Worm (Caenorhabditis elegans) whole organism, L3 larva: ENCODE measurements around the gene C27F2.6.

ENCODE experiments used
- R02D3.7 ChIP-seq: fragments of 150-350 bp; optimal IDR thresholded peaks from 2 replicates; lab custom pipeline; 2014; ENCODE audit warnings: missing biosample characterization, missing genetic modification characterization
- ZK546.5 ChIP-seq: sonication (generic microtip); optimal IDR thresholded peaks from 2 replicates; lab custom pipeline; 2017; ENCODE audit warnings: missing biosample characterization, missing genetic modification characterization
- aly-2 ChIP-seq: fragments of 150-350 bp; optimal IDR thresholded peaks from 2 replicates; lab custom pipeline; 2014; ENCODE audit warnings: missing biosample characterization, missing genetic modification characterization
- ama-1 ChIP-seq: fragments of 150-350 bp; optimal IDR thresholded peaks from 2 replicates; lab custom pipeline; 2018
- ceh-16 ChIP-seq: sonication (generic microtip); optimal IDR thresholded peaks from 2 replicates; lab custom pipeline; 2017; ENCODE audit warnings: missing biosample characterization, missing genetic modification characterization
- ceh-28 ChIP-seq: fragments of 150-350 bp; optimal IDR thresholded peaks from 2 replicates; lab custom pipeline; 2014; ENCODE audit warnings: missing biosample characterization, missing genetic modification reagents, missing genetic modification characterization
- ceh-82 ChIP-seq: fragments of 150-350 bp; optimal IDR thresholded peaks from 2 replicates; lab custom pipeline; 2014; ENCODE audit warnings: missing biosample characterization, missing genetic modification characterization
- ceh-9 ChIP-seq: sonication (generic microtip); optimal IDR thresholded peaks from 2 replicates; lab custom pipeline; 2018; ENCODE audit warnings: missing biosample characterization, missing genetic modification characterization
- daf-12 ChIP-seq: fragments of 150-350 bp; optimal IDR thresholded peaks from 2 replicates; lab custom pipeline; 2014; ENCODE audit warnings: missing biosample characterization, missing genetic modification reagents, missing genetic modification characterization
- egl-5 ChIP-seq: fragments of 150-350 bp; optimal IDR thresholded peaks from 2 replicates; lab custom pipeline; 2017; ENCODE audit warnings: missing biosample characterization, missing genetic modification reagents, missing genetic modification characterization, inconsistent platforms
- elt-1 ChIP-seq: fragments of 150-350 bp; optimal IDR thresholded peaks from 2 replicates; lab custom pipeline; 2014; ENCODE audit warnings: missing biosample characterization, missing genetic modification characterization
- elt-2 ChIP-seq: sonication (generic microtip); optimal IDR thresholded peaks from 2 replicates; lab custom pipeline; 2016; ENCODE audit warnings: missing genetic modification reagents, mild to moderate bottlenecking, missing genetic modification characterization, missing compliant biosample characterization
- elt-3 ChIP-seq, 3 experiments: fragments of 150-350 bp in 1 of 3; sonication (generic microtip) in 2 of 3; optimal IDR thresholded peaks; 2 replicates in 2 of 3; 4 replicates in 1 of 3; lab custom pipeline; 2014 to 2017; ENCODE audit warnings: missing biosample characterization in 3 of 3, missing genetic modification characterization in 3 of 3
- eor-1 ChIP-seq, 2 experiments: fragments of 150-350 bp; optimal IDR thresholded peaks; 2 replicates each; lab custom pipeline; 2014 to 2018; ENCODE audit warnings: missing biosample characterization in 2 of 2, missing genetic modification characterization in 2 of 2
- fkh-10 ChIP-seq: sonication (generic microtip); optimal IDR thresholded peaks from 2 replicates; lab custom pipeline; 2017; ENCODE audit warnings: missing biosample characterization, missing genetic modification reagents, missing genetic modification characterization
- fkh-2 ChIP-seq: fragments of 150-350 bp; optimal IDR thresholded peaks from 2 replicates; lab custom pipeline; 2014; ENCODE audit warnings: missing biosample characterization, missing genetic modification reagents, missing genetic modification characterization
- fos-1 ChIP-seq: fragments of 150-350 bp; optimal IDR thresholded peaks from 2 replicates; lab custom pipeline; 2014; ENCODE audit warnings: missing biosample characterization, missing genetic modification characterization
- jun-1 ChIP-seq: fragments of 150-350 bp; optimal IDR thresholded peaks from 2 replicates; lab custom pipeline; 2014; ENCODE audit warnings: missing biosample characterization, missing genetic modification reagents, missing genetic modification characterization
- lin-15B ChIP-seq: fragments of 150-350 bp; optimal IDR thresholded peaks from 2 replicates; lab custom pipeline; 2014; ENCODE audit warnings: missing biosample characterization, missing genetic modification characterization
- lin-39 ChIP-seq: fragments of 150-350 bp; optimal IDR thresholded peaks from 2 replicates; lab custom pipeline; 2018; ENCODE audit warnings: missing biosample characterization, missing genetic modification reagents, missing genetic modification characterization
- lsy-12 ChIP-seq: sonication (generic microtip); optimal IDR thresholded peaks from 2 replicates; lab custom pipeline; 2016; ENCODE audit warnings: mild to moderate bottlenecking, missing genetic modification characterization, missing compliant biosample characterization
- mdl-1 ChIP-seq: fragments of 150-350 bp; optimal IDR thresholded peaks from 2 replicates; lab custom pipeline; 2014; ENCODE audit warnings: missing biosample characterization, missing genetic modification characterization
- mml-1 ChIP-seq: fragments of 150-350 bp; sonication (generic microtip); optimal IDR thresholded peaks from 3 replicates; lab custom pipeline; 2014; ENCODE audit warnings: missing biosample characterization, missing genetic modification characterization
- nfya-1 ChIP-seq: sonication (generic microtip); optimal IDR thresholded peaks from 2 replicates; lab custom pipeline; 2017; ENCODE audit warnings: missing genetic modification characterization, mild to moderate bottlenecking, missing compliant biosample characterization, antibody characterized with exemption, moderate library complexity; ENCODE audit not compliant: insufficient read depth
- nhr-11 ChIP-seq: fragments of 150-350 bp; optimal IDR thresholded peaks from 2 replicates; lab custom pipeline; 2014; ENCODE audit warnings: missing biosample characterization, missing genetic modification characterization
- nhr-12 ChIP-seq: fragments of 150-350 bp; optimal IDR thresholded peaks from 2 replicates; lab custom pipeline; 2014; ENCODE audit warnings: missing biosample characterization, missing genetic modification characterization
- nhr-23 ChIP-seq: fragments of 150-350 bp; optimal IDR thresholded peaks from 2 replicates; lab custom pipeline; 2014; ENCODE audit warnings: missing biosample characterization, missing genetic modification reagents, missing genetic modification characterization
- nhr-237 ChIP-seq: fragments of 150-350 bp; optimal IDR thresholded peaks from 2 replicates; lab custom pipeline; 2014; ENCODE audit warnings: missing biosample characterization, missing genetic modification characterization
- nhr-25 ChIP-seq: sonication (generic microtip); optimal IDR thresholded peaks from 2 replicates; lab custom pipeline; 2017; ENCODE audit warnings: missing biosample characterization, missing genetic modification characterization
- nhr-28 ChIP-seq: fragments of 150-350 bp; optimal IDR thresholded peaks from 2 replicates; lab custom pipeline; 2014; ENCODE audit warnings: missing biosample characterization, missing genetic modification characterization
- nhr-43 ChIP-seq: sonication (generic microtip); optimal IDR thresholded peaks from 2 replicates; lab custom pipeline; 2016; ENCODE audit warnings: mild to moderate bottlenecking, missing genetic modification characterization, missing compliant biosample characterization; ENCODE audit not compliant: poor library complexity, severe bottlenecking
- nhr-76 ChIP-seq: fragments of 150-350 bp; sonication (generic microtip); optimal IDR thresholded peaks from 5 replicates; lab custom pipeline; 2014; ENCODE audit warnings: missing biosample characterization, missing genetic modification characterization
- nhr-77 ChIP-seq: fragments of 150-350 bp; optimal IDR thresholded peaks from 2 replicates; lab custom pipeline; 2014; ENCODE audit warnings: missing biosample characterization, missing genetic modification characterization
- pha-4 ChIP-seq: fragments of 150-350 bp; optimal IDR thresholded peaks from 2 replicates; lab custom pipeline; 2014; ENCODE audit warnings: missing biosample characterization, missing genetic modification reagents, missing genetic modification characterization
- sea-2 ChIP-seq: fragments of 150-350 bp; sonication (generic microtip); optimal IDR thresholded peaks from 4 replicates; lab custom pipeline; 2014; ENCODE audit warnings: missing biosample characterization, missing genetic modification reagents, missing genetic modification characterization
- skn-1 ChIP-seq: fragments of 150-350 bp; optimal IDR thresholded peaks from 2 replicates; lab custom pipeline; 2014; ENCODE audit warnings: missing biosample characterization, missing genetic modification characterization
- snpc-4 ChIP-seq: fragments of 150-350 bp; optimal IDR thresholded peaks from 2 replicates; lab custom pipeline; 2014; ENCODE audit warnings: missing biosample characterization, missing genetic modification characterization
- unc-39 ChIP-seq: sonication (generic microtip); optimal IDR thresholded peaks from 4 replicates; lab custom pipeline; 2017; ENCODE audit warnings: missing biosample characterization, missing genetic modification characterization
- unc-62 ChIP-seq: fragments of 150-350 bp; sonication (generic microtip); optimal IDR thresholded peaks from 4 replicates; lab custom pipeline; 2014; ENCODE audit warnings: missing biosample characterization, missing genetic modification reagents, missing genetic modification characterization
- zag-1 ChIP-seq: fragments of 150-350 bp; optimal IDR thresholded peaks from 2 replicates; lab custom pipeline; 2014; ENCODE audit warnings: missing biosample characterization, missing genetic modification characterization
- ztf-11 ChIP-seq: fragments of 150-350 bp; optimal IDR thresholded peaks from 2 replicates; lab custom pipeline; 2014; ENCODE audit warnings: missing biosample characterization, missing genetic modification characterization
- ztf-4 ChIP-seq: fragments of 150-350 bp; optimal IDR thresholded peaks from 2 replicates; lab custom pipeline; 2014; ENCODE audit warnings: missing biosample characterization, missing genetic modification characterization

C27F2.6 gene

DNA sequence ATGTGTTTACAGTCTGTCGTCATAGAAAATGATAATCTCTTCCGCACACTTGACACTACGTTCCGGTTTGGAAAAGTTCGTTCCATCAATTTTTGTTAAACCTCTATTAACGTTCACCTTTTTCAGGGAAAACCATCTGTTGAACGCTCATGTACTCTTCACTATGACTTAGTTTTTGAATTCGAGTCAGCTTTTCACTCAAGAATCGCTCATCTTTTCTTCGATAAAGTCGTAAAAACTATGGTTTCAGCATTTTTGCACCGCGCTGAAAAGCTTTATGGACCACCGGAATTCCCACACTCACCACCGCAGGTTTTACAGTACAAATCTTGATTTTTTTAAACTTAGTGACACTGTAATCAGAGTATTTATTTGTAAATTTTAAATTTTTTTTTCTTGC lies 43.4 kb upstream of the C27F2.6 start:
- no peak for TF ChIP-seq unc-39 (tag; lab: Kevin White, UChicago)
- TF ChIP-seq aly-2 (tag; lab: Kevin White, UChicago) = no peak
- peak; percentile 16 for TF ChIP-seq ama-1 (lab: Kevin White, UChicago)
- no peak for TF ChIP-seq nhr-76
- no peak for TF ChIP-seq elt-3 (tag; optimal IDR thresholded peaks at IDR 0.05; lab: Kevin White, UChicago)

DNA sequence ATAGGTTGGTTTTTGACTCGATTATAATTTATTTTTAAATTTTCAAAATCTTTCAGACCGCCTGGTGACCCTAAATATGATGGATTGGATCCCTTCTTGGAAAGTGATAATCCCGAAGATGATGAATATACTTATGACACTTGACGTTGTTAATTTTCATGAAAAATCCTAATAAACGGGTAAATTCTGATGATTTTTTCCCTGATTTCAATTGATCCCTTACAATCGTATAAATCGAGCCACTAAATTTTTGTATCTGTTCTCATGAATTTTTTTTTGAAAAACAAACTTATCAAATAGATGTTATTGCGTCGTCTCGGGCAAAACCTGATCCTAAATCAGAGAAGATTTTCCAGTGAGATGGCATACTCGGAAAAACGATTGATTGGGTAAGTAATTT lies 42.7 kb upstream of the C27F2.6 start, which contains the start of gene R144.13:
Gene R144.13 (plus strand): TSS at position 301 of the 400 bp plus-strand sequence.
- TF ChIP-seq pha-4 = no peak
- no peak for TF ChIP-seq ztf-11 (tag; lab: Kevin White, UChicago)
- TF ChIP-seq ama-1 (lab: Kevin White, UChicago) = no peak
- TF ChIP-seq snpc-4 = no peak
- no peak for TF ChIP-seq nhr-76
- no peak for TF ChIP-seq mdl-1 (tag; lab: Kevin White, UChicago)
- TF ChIP-seq elt-3 (tag; optimal IDR thresholded peaks at IDR 0.05; lab: Kevin White, UChicago) = no peak
- TF ChIP-seq R02D3.7 (tag; lab: Kevin White, UChicago) = no peak
- TF ChIP-seq ceh-16 (tag; lab: Kevin White, UChicago) = no peak
- TF ChIP-seq egl-5 (tag; lab: Kevin White, UChicago) = no peak
- no peak for TF ChIP-seq daf-12 (tag; lab: Kevin White, UChicago)
- TF ChIP-seq lin-39 (tag; lab: Kevin White, UChicago) = no peak
- no peak for TF ChIP-seq fkh-2 (tag; lab: Kevin White, UChicago)
- TF ChIP-seq nhr-77 = no peak
- TF ChIP-seq ceh-82 (tag; lab: Kevin White, UChicago) = no peak
- TF ChIP-seq elt-1 = no peak
- TF ChIP-seq unc-39 (tag; lab: Kevin White, UChicago) = no peak

DNA sequence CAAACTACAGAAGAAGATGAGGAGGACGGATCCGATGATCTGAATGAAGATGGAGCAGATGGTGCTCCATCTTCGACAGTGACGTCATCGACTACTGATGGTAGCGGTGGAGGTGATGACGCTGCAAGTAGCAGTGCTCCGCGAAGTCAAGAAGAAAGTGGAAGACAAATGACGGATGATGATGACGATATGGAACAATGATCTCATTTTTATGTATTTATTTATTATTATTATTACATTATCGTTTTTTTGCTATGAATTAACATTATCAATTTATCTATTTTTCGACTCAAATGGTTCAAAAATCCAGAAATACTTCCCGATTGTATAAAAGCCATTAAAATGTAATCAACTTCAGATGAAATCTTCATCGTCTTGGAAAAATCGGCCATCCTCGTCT lies 41.4 kb upstream of the C27F2.6 start, which contains the start of gene R144.3:
Gene R144.3 (plus strand): TSS at position 301 of the 400 bp plus-strand sequence.
- TF ChIP-seq sea-2 (no peak), ztf-11 (tag; lab: Kevin White, UChicago) (no peak), aly-2 (tag; lab: Kevin White, UChicago) (no peak), elt-3 (tag; optimal IDR thresholded peaks at IDR 0.05; lab: Kevin White, UChicago) (no peak), skn-1 (tag; lab: Kevin White, UChicago) (no peak), nhr-76 (no peak), ceh-28 (tag; lab: Kevin White, UChicago) (no peak), nhr-12 (tag; lab: Kevin White, UChicago) (no peak), nhr-237 (tag; lab: Kevin White, UChicago) (no peak), unc-39 (tag; lab: Kevin White, UChicago) (no peak)

- TF ChIP-seq nhr-77 (no peak), jun-1 (no peak), sea-2 (no peak), nhr-11 (tag; lab: Kevin White, UChicago) (no peak)
Measured at ce11 chrIII:5020924-5021323, 40.7 kb upstream of the C27F2.6 start, which contains the start of gene mdt-11. Gene mdt-11, plus strand, starts transcription at chrIII:5021224.

DNA sequence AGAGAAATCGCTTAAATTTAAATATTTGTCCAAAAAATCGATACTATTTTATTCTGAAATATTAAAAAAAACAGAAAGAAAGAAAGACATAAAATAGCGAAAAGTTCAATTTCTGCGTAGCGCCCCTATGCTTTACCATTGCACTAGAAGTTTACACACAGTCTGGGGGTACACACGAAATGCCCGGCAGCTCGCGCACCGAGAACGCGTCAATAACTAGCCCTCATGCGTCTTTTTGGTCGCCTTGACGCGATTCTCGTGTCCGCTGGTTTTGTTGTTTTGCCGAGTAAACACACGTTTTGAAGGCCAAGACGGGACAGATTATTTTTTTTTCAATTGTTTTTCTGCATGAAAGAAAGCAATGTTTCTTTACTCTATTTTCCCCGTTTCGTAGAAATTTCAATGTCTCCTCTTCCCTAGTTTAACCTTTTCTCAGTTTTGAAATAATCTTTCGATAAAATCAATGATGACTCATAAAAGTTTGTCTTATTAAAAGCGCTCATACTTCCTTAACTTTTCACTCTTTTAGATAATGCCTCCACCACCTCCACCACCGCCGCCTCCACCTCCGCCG lies 37.9 kb upstream of the C27F2.6 start, which contains the start of gene wip-1:
Gene wip-1 (plus strand): TSS at position 524 of the 574 bp plus-strand sequence.
- peak; percentile 60 for TF ChIP-seq unc-62 (GFP tag; lab: Kevin White, UChicago)
- no peak for TF ChIP-seq mml-1 (tag; lab: Kevin White, UChicago)
- TF ChIP-seq fos-1 (tag; lab: Kevin White, UChicago) = peak; percentile 82
- TF ChIP-seq R02D3.7 (tag; lab: Kevin White, UChicago) = peak; percentile 86
- TF ChIP-seq daf-12 (tag; lab: Kevin White, UChicago) = peak; percentile 2
- TF ChIP-seq nhr-28 = peak; percentile 49
- TF ChIP-seq zag-1 = peak; percentile 29
- TF ChIP-seq ceh-28 (tag; lab: Kevin White, UChicago) = peak; percentile 93
- TF ChIP-seq ZK546.5 (tag; lab: Kevin White, UChicago) = peak; percentile 60
- no peak for TF ChIP-seq nhr-237 (tag; lab: Kevin White, UChicago)
- peak; percentile 97 for TF ChIP-seq nfya-1 (tag; lab: Kevin White, UChicago)
- TF ChIP-seq nhr-23 (tag; lab: Kevin White, UChicago) = peak; percentile 99
- TF ChIP-seq nhr-25 (tag; lab: Kevin White, UChicago) = peak; percentile 100
- peak; percentile 88 for TF ChIP-seq nhr-77
- TF ChIP-seq ztf-4 (tag; lab: Kevin White, UChicago) = peak; percentile 83
- peak; percentile 77 for TF ChIP-seq ama-1 (lab: Kevin White, UChicago)
- TF ChIP-seq elt-3 (tag; optimal IDR thresholded peaks at IDR 0.05; lab: Kevin White, UChicago) = peak; percentile 5 to 73 (median 6)
- peak; percentile 97 for TF ChIP-seq nhr-43 (tag; lab: Kevin White, UChicago)
- no peak for TF ChIP-seq ztf-11 (tag; lab: Kevin White, UChicago)
- TF ChIP-seq ceh-82 (tag; lab: Kevin White, UChicago) = peak; percentile 87
- no peak for TF ChIP-seq ceh-9 (tag; lab: Kevin White, UChicago)
- TF ChIP-seq nhr-11 (tag; lab: Kevin White, UChicago) = peak; percentile 91
- peak; percentile 98 for TF ChIP-seq lsy-12 (tag; lab: Kevin White, UChicago)
- peak; percentile 91 for TF ChIP-seq fkh-10 (GFP tag; lab: Kevin White, UChicago)
- TF ChIP-seq egl-5 (tag; lab: Kevin White, UChicago) = peak; percentile 92
- peak; percentile 93 for TF ChIP-seq elt-2 (tag; lab: Kevin White, UChicago)
- TF ChIP-seq ceh-16 (tag; lab: Kevin White, UChicago) = peak; percentile 68
- peak; percentile 95 for TF ChIP-seq lin-15B (tag; lab: Kevin White, UChicago)
- TF ChIP-seq jun-1 = peak; percentile 97
- no peak for TF ChIP-seq eor-1 (tag; optimal IDR thresholded peaks at IDR 0.05; lab: Kevin White, UChicago)
- no peak for TF ChIP-seq fkh-2 (tag; lab: Kevin White, UChicago)
